Fruit fly (Drosophila melanogaster) whole organism, embryonic: ENCODE data around the gene ebd2.

Source experiments
- Adf1 ChIP-seq: fragments of 200-800 bp; sonication (Bioruptor generic); IDR thresholded peaks from 2 replicates; pipeline ENCODE4 v1.3.6; 2022; ENCODE audit warnings: missing biosample characterization, missing genetic modification characterization
- Aef1 ChIP-seq: fragments of 200-800 bp; sonication (Bioruptor generic); IDR thresholded peaks from 3 replicates; pipeline ENCODE4 v1.3.6; 2022; ENCODE audit warnings: missing biosample characterization, missing genetic modification characterization
- Awh ChIP-seq: fragments of 200-800 bp; sonication (Bioruptor generic); IDR thresholded peaks from 2 replicates; pipeline ENCODE4, ENCODE4 v1.3.6; 2022; ENCODE audit warnings: missing biosample characterization, missing genetic modification characterization
- Bgb ChIP-seq: fragments of 200-800 bp; sonication (Bioruptor generic); IDR thresholded peaks from 2 replicates; pipeline ENCODE4 v1.3.6; 2022; ENCODE audit warnings: missing biosample characterization, missing genetic modification characterization; ENCODE audit not compliant: partially characterized antibody
- CG10431 ChIP-seq: fragments of 200-800 bp; sonication (Bioruptor generic); optimal IDR thresholded peaks from 3 replicates; lab custom pipeline; 2018; ENCODE audit warnings: missing biosample characterization, mild to moderate bottlenecking, missing genetic modification characterization
- CG10543 ChIP-seq: fragments of 200-800 bp; sonication (Bioruptor generic); optimal IDR thresholded peaks from 3 replicates; lab custom pipeline; 2017; ENCODE audit warnings: missing biosample characterization, mild to moderate bottlenecking, missing genetic modification characterization, moderate library complexity
- CG10565 ChIP-seq: fragments of 200-800 bp; sonication (Bioruptor generic); optimal IDR thresholded peaks from 3 replicates; lab custom pipeline; 2016; ENCODE audit warnings: missing biosample characterization, mild to moderate bottlenecking, missing genetic modification characterization
- CG11093 ChIP-seq: fragments of 200-800 bp; sonication (Bioruptor generic); IDR thresholded peaks from 3 replicates; pipeline ENCODE4 v1.3.6; 2022; ENCODE audit warnings: missing biosample characterization, missing genetic modification characterization
- CG11696 ChIP-seq: fragments of 200-800 bp; sonication (Bioruptor generic); IDR thresholded peaks from 2 replicates; pipeline ENCODE4 v1.3.6; 2022; ENCODE audit warnings: missing biosample characterization, missing genetic modification characterization
- CG12659 ChIP-seq: fragments of 200-800 bp; sonication (Bioruptor generic); optimal IDR thresholded peaks from 3 replicates; lab custom pipeline; 2017; ENCODE audit warnings: mild to moderate bottlenecking, missing biosample characterization, missing genetic modification reagents, missing genetic modification characterization
- CG12744 ChIP-seq: fragments of 200-800 bp; sonication (Bioruptor generic); optimal IDR thresholded peaks from 2 replicates; lab custom pipeline; 2016; ENCODE audit warnings: missing biosample characterization, missing genetic modification characterization
- CG12769 ChIP-seq: fragments of 200-800 bp; sonication (Bioruptor generic); optimal IDR thresholded peaks from 2 replicates; lab custom pipeline; 2019; ENCODE audit warnings: missing biosample characterization, mild to moderate bottlenecking, missing genetic modification characterization, moderate library complexity
- CG14860 ChIP-seq: fragments of 200-800 bp; sonication (Bioruptor generic); IDR thresholded peaks from 3 replicates; pipeline ENCODE4 v1.3.6; 2022; ENCODE audit warnings: missing biosample characterization, missing genetic modification characterization; ENCODE audit not compliant: partially characterized antibody
- CG15011 ChIP-seq: fragments of 200-800 bp; sonication (Bioruptor generic); optimal IDR thresholded peaks from 3 replicates; lab custom pipeline; 2018; ENCODE audit warnings: missing biosample characterization, mild to moderate bottlenecking, missing genetic modification characterization
- CG15696 ChIP-seq: fragments of 200-800 bp; sonication (Bioruptor generic); optimal IDR thresholded peaks from 2 replicates; lab custom pipeline; 2019; ENCODE audit warnings: missing biosample characterization, mild to moderate bottlenecking, missing genetic modification characterization, moderate library complexity
- CG2129 ChIP-seq: fragments of 200-800 bp; sonication (Bioruptor generic); IDR thresholded peaks from 2 replicates; pipeline ENCODE4 v1.3.6; 2022; ENCODE audit warnings: missing biosample characterization, missing genetic modification characterization; ENCODE audit not compliant: partially characterized antibody
- CG2678 ChIP-seq: fragments of 200-800 bp; sonication (Bioruptor generic); optimal IDR thresholded peaks from 3 replicates; lab custom pipeline; 2019; ENCODE audit warnings: missing biosample characterization, mild to moderate bottlenecking, missing genetic modification characterization, moderate library complexity
- CG34224 ChIP-seq: fragments of 200-800 bp; sonication (Bioruptor generic); IDR thresholded peaks from 3 replicates; pipeline ENCODE4 v1.3.6; 2022; ENCODE audit warnings: missing biosample characterization, missing genetic modification characterization; ENCODE audit not compliant: partially characterized antibody
- CG4282 ChIP-seq: fragments of 200-800 bp; sonication (Bioruptor generic); optimal IDR thresholded peaks from 2 replicates; lab custom pipeline; 2016; ENCODE audit warnings: missing biosample characterization, missing genetic modification characterization
- CG7745 ChIP-seq: fragments of 200-800 bp; sonication (Bioruptor generic); optimal IDR thresholded peaks from 2 replicates; lab custom pipeline; 2018; ENCODE audit warnings: missing biosample characterization, mild to moderate bottlenecking, missing genetic modification characterization, moderate library complexity
- CG7963 ChIP-seq: fragments of 200-800 bp; sonication (Bioruptor generic); IDR thresholded peaks from 3 replicates; pipeline ENCODE4 v1.3.6; 2022; ENCODE audit warnings: missing biosample characterization, missing genetic modification characterization; ENCODE audit not compliant: partially characterized antibody
- CG8281 ChIP-seq: fragments of 200-800 bp; sonication (Bioruptor generic); optimal IDR thresholded peaks from 2 replicates; lab custom pipeline; 2018; ENCODE audit warnings: missing biosample characterization, mild to moderate bottlenecking, missing genetic modification characterization, moderate library complexity
- Doc3 ChIP-seq: fragments of 200-800 bp; sonication (Bioruptor generic); IDR thresholded peaks from 3 replicates; pipeline ENCODE4 v1.3.6; 2022; ENCODE audit warnings: missing biosample characterization, missing genetic modification characterization; ENCODE audit not compliant: partially characterized antibody
- Drgx ChIP-seq: fragments of 200-800 bp; sonication (Bioruptor generic); IDR thresholded peaks from 2 replicates; pipeline ENCODE4 v1.3.6; 2022; ENCODE audit warnings: missing biosample characterization, missing genetic modification characterization
- Elba2 ChIP-seq: fragments of 200-800 bp; sonication (Bioruptor generic); optimal IDR thresholded peaks from 3 replicates; lab custom pipeline; 2016; ENCODE audit warnings: missing biosample characterization, missing genetic modification characterization
- Hr51 ChIP-seq, 2 experiments: fragments of 200-800 bp; sonication (Bioruptor generic); optimal IDR thresholded peaks; 2 replicates in 1 of 2; 3 replicates in 1 of 2; lab custom pipeline; 2016 to 2018; ENCODE audit warnings: missing biosample characterization in 2 of 2, missing genetic modification characterization in 2 of 2, mild to moderate bottlenecking in 1 of 2, moderate library complexity in 1 of 2
- Max ChIP-seq: fragments of 200-800 bp; sonication (Bioruptor generic); optimal IDR thresholded peaks from 2 replicates; lab custom pipeline; 2016; ENCODE audit warnings: missing biosample characterization, mild to moderate bottlenecking, missing genetic modification characterization
- Meics ChIP-seq: fragments of 200-800 bp; sonication (Bioruptor generic); optimal IDR thresholded peaks from 2 replicates; lab custom pipeline; 2017; ENCODE audit warnings: missing biosample characterization, mild to moderate bottlenecking, missing genetic modification characterization
- Ptx1 ChIP-seq: fragments of 200-800 bp; sonication (Bioruptor generic); IDR thresholded peaks from 2 replicates; pipeline ENCODE4 v1.3.6; 2022; ENCODE audit warnings: missing biosample characterization, missing genetic modification characterization
- Sox100B ChIP-seq: fragments of 200-800 bp; sonication (Bioruptor generic); optimal IDR thresholded peaks from 3 replicates; lab custom pipeline; 2018; ENCODE audit warnings: missing biosample characterization, mild to moderate bottlenecking, missing genetic modification characterization
- Sox102F ChIP-seq: fragments of 200-800 bp; sonication (Bioruptor generic); optimal IDR thresholded peaks from 2 replicates; lab custom pipeline; 2018; ENCODE audit warnings: missing biosample characterization, mild to moderate bottlenecking, missing genetic modification characterization, moderate library complexity
- Trl ChIP-seq, 3 experiments: fragments of >200 bp in 2 of 3; fragments of 200-800 bp in 1 of 3; sonication (Bioruptor generic) in 1 of 3; optimal IDR thresholded peaks; 2 replicates in 1 of 3; 3 replicates in 2 of 3; lab custom pipeline; 2016 to 2017; ENCODE audit warnings: missing biosample characterization in 1 of 3, missing genetic modification characterization in 1 of 3
- aop ChIP-seq: fragments of 200-800 bp; sonication (Bioruptor generic); IDR thresholded peaks from 2 replicates; pipeline ENCODE4 v1.3.6; 2022; ENCODE audit warnings: missing biosample characterization, missing genetic modification characterization
- bab2 ChIP-seq: fragments of 200-800 bp; sonication (Bioruptor generic); optimal IDR thresholded peaks from 2 replicates; lab custom pipeline; 2016; ENCODE audit warnings: missing biosample characterization, missing genetic modification characterization
- cad ChIP-seq: fragments of >200 bp; optimal IDR thresholded peaks from 2 replicates; lab custom pipeline; 2017; ENCODE audit warnings: missing biosample characterization, missing genetic modification characterization
- fd64A ChIP-seq: fragments of 200-800 bp; sonication (Bioruptor generic); optimal IDR thresholded peaks from 3 replicates; lab custom pipeline; 2018; ENCODE audit warnings: missing biosample characterization, mild to moderate bottlenecking, missing genetic modification characterization
- jing ChIP-seq: fragments of 200-800 bp; sonication (Bioruptor generic); optimal IDR thresholded peaks from 2 replicates; lab custom pipeline; 2018; ENCODE audit warnings: missing biosample characterization, mild to moderate bottlenecking, missing genetic modification characterization
- lab ChIP-seq: fragments of 200-800 bp; sonication (Bioruptor generic); optimal IDR thresholded peaks from 3 replicates; lab custom pipeline; 2017; ENCODE audit warnings: missing biosample characterization, missing genetic modification characterization, mild to moderate bottlenecking, moderate library complexity, missing genetic modification reagents
- onecut ChIP-seq: fragments of 200-800 bp; sonication (Bioruptor generic); IDR thresholded peaks from 2 replicates; pipeline ENCODE4 v1.3.6; 2022; ENCODE audit warnings: missing biosample characterization, missing genetic modification characterization
- pan ChIP-seq, 4 experiments: fragments of >200 bp in 3 of 4; fragments of 200-800 bp in 1 of 4; sonication (Bioruptor generic) in 1 of 4; optimal IDR thresholded peaks in 3 of 4; IDR thresholded peaks in 1 of 4; 2 replicates each; pipeline versions ENCODE4 v1.3.6 to Lab custom; 2017 to 2022; ENCODE audit warnings: missing biosample characterization in 2 of 4, missing genetic modification characterization in 2 of 4, mixed read lengths in 1 of 4
- stc ChIP-seq: fragments of 200-800 bp; sonication (Bioruptor generic); IDR thresholded peaks from 2 replicates; pipeline ENCODE4 v1.3.6; 2022; ENCODE audit warnings: missing biosample characterization, missing genetic modification characterization
- stwl ChIP-seq: fragments of 200-800 bp; sonication (Bioruptor generic); optimal IDR thresholded peaks from 3 replicates; lab custom pipeline; 2018; ENCODE audit warnings: missing biosample characterization, mild to moderate bottlenecking, missing genetic modification characterization, moderate library complexity
- tap ChIP-seq: fragments of 200-800 bp; optimal IDR thresholded peaks from 3 replicates; lab custom pipeline; 2019; ENCODE audit warnings: missing biosample characterization, mild to moderate bottlenecking, missing genetic modification characterization, moderate library complexity
- tll ChIP-seq, 2 experiments: fragments of 200-800 bp in 1 of 2; fragments of >200 bp in 1 of 2; sonication (Bioruptor generic) in 1 of 2; optimal IDR thresholded peaks; 2 replicates each; lab custom pipeline; 2017 to 2019; ENCODE audit warnings: missing biosample characterization in 2 of 2, missing genetic modification characterization in 2 of 2, mild to moderate bottlenecking in 1 of 2, moderate library complexity in 1 of 2
- tx ChIP-seq: fragments of 200-800 bp; sonication (Bioruptor generic); optimal IDR thresholded peaks from 2 replicates; lab custom pipeline; 2016; ENCODE audit warnings: missing biosample characterization, missing genetic modification characterization
- vvl ChIP-seq: fragments of 200-800 bp; sonication (Bioruptor generic); IDR thresholded peaks from 2 replicates; pipeline ENCODE4 v1.3.6; 2022; ENCODE audit warnings: missing biosample characterization, missing genetic modification characterization
- wdn ChIP-seq: fragments of 200-800 bp; sonication (Bioruptor generic); IDR thresholded peaks from 2 replicates; pipeline ENCODE4 v1.3.6; 2022; ENCODE audit warnings: missing biosample characterization, missing genetic modification characterization
- zf30C ChIP-seq: fragments of 200-800 bp; sonication (Bioruptor generic); optimal IDR thresholded peaks from 3 replicates; lab custom pipeline; 2018; ENCODE audit warnings: missing biosample characterization, mild to moderate bottlenecking, missing genetic modification characterization

The ebd2 gene

dm6 chr3L:21334999-21335631 is 14.0 kb downstream of the ebd2 start, which contains the start of gene Tsr1 (continued):
- TF ChIP-seq CG34224 (GFP tag; lab: Robert Waterston, UW) (peak; percentile 94), CG12659 (GFP tag; lab: Kevin White, UChicago) (no peak), Sox102F (GFP tag; lab: Kevin White, UChicago) (no peak), CG11696 (GFP tag; lab: Robert Waterston, UW) (no peak), Trl (optimal IDR thresholded peaks at IDR 0.05; lab: Kevin White, UChicago) (no peak), Trl (GFP tag; optimal IDR thresholded peaks at IDR 0.05; lab: Kevin White, UChicago) (no peak), CG15696 (tag; lab: Kevin White, UChicago) (no peak), CG15011 (no peak), CG7745 (tag; lab: Kevin White, UChicago) (no peak), aop (GFP tag; lab: Robert Waterston, UW) (no peak), fd64A (GFP tag; lab: Kevin White, UChicago) (no peak), jing (no peak), Hr51 (GFP tag; optimal IDR thresholded peaks at IDR 0.05; lab: Kevin White, UChicago) (no peak), Awh (GFP tag; lab: Robert Waterston, UW) (no peak), stc (GFP tag; lab: Robert Waterston, UW) (no peak), Meics (no peak), lab (no peak), stwl (tag; lab: Kevin White, UChicago) (peak; percentile 43), CG11093 (no peak), CG10431 (GFP tag; lab: Kevin White, UChicago) (no peak), tx (GFP tag; lab: Kevin White, UChicago) (no peak), zf30C (GFP tag; lab: Kevin White, UChicago) (no peak), CG14860 (GFP tag; lab: Robert Waterston, UW) (peak; percentile 69), CG2129 (GFP tag; lab: Robert Waterston, UW) (peak; percentile 67), vvl (GFP tag; lab: Robert Waterston, UW) (no peak), tap (no peak), pan (optimal IDR thresholded peaks at IDR 0.05; lab: Kevin White, UChicago) (no peak), pan (GFP tag; optimal IDR thresholded peaks at IDR 0.05 in 1 of 2, IDR thresholded peaks at IDR 0.05 in 1 of 2) (no peak), wdn (no peak), Ptx1 (GFP tag; lab: Robert Waterston, UW) (no peak), onecut (GFP tag; lab: Robert Waterston, UW) (no peak), tll (GFP tag; optimal IDR thresholded peaks at IDR 0.05; lab: Kevin White, UChicago) (no peak), cad (no peak), CG8281 (tag; lab: Kevin White, UChicago) (no peak), Sox100B (GFP tag; lab: Kevin White, UChicago) (no peak), CG4282 (no peak), Adf1 (no peak), Max (peak; percentile 76), Bgb (GFP tag; lab: Robert Waterston, UW) (peak; percentile 92), Drgx (no peak), CG10565 (GFP tag; lab: Kevin White, UChicago) (no peak), bab2 (GFP tag; lab: Kevin White, UChicago) (no peak), CG2678 (no peak), Aef1 (GFP tag; lab: Robert Waterston, UW) (no peak), CG7963 (GFP tag; lab: Robert Waterston, UW) (peak; percentile 83), CG10543 (GFP tag; lab: Kevin White, UChicago) (no peak), CG12744 (GFP tag; lab: Kevin White, UChicago) (no peak), CG12769 (no peak), Doc3 (GFP tag; lab: Robert Waterston, UW) (peak; percentile 78), Elba2 (GFP tag; lab: Kevin White, UChicago) (no peak)
